Fruit fly (Drosophila melanogaster) whole organism, prepupa: Measurements from ENCODE around the gene Ahcy.
A peak's percentile ranks its signal among the peaks of the same experiment; 100 is the strongest.

Experiments used
- CG10631 ChIP-seq: fragments of 200-800 bp; sonication (Bioruptor generic); optimal IDR thresholded peaks from 2 replicates; lab custom pipeline; 2016; ENCODE audit warnings: missing biosample characterization, missing genetic modification characterization
- CG10669 ChIP-seq: fragments of 200-800 bp; sonication (Bioruptor generic); optimal IDR thresholded peaks from 3 replicates; lab custom pipeline; 2018; ENCODE audit warnings: missing biosample characterization, mild to moderate bottlenecking, missing genetic modification characterization, moderate library complexity
- CG11294 ChIP-seq: fragments of 200-800 bp; sonication (Bioruptor generic); IDR thresholded peaks from 2 replicates; pipeline ENCODE4 v1.3.6; 2022; ENCODE audit warnings: missing biosample characterization, missing genetic modification characterization
- CG15336 ChIP-seq: fragments of 200-800 bp; sonication (Bioruptor generic); IDR thresholded peaks from 2 replicates; pipeline ENCODE4 v1.3.6; 2022; ENCODE audit warnings: missing biosample characterization, missing genetic modification characterization
- CG1621 ChIP-seq: fragments of 200-800 bp; sonication (Bioruptor generic); optimal IDR thresholded peaks from 3 replicates; lab custom pipeline; 2018; ENCODE audit warnings: missing biosample characterization, mild to moderate bottlenecking, missing genetic modification characterization
- CG16779 ChIP-seq: fragments of 200-800 bp; sonication (Bioruptor generic); optimal IDR thresholded peaks from 3 replicates; lab custom pipeline; 2017; ENCODE audit warnings: missing biosample characterization, mild to moderate bottlenecking, missing genetic modification characterization
- CG3032 ChIP-seq: fragments of 200-800 bp; optimal IDR thresholded peaks from 2 replicates; lab custom pipeline; 2019; ENCODE audit warnings: missing biosample characterization, mild to moderate bottlenecking, missing genetic modification characterization, moderate library complexity
- CG31627 ChIP-seq: fragments of 200-800 bp; sonication (Bioruptor generic); optimal IDR thresholded peaks from 3 replicates; lab custom pipeline; 2016; ENCODE audit warnings: missing biosample characterization, missing genetic modification characterization
- CG32006 ChIP-seq: fragments of 200-800 bp; sonication (Bioruptor generic); optimal IDR thresholded peaks from 3 replicates; lab custom pipeline; 2017; ENCODE audit warnings: missing biosample characterization, mild to moderate bottlenecking, missing genetic modification characterization
- CG3919 ChIP-seq: fragments of 200-800 bp; sonication (Bioruptor generic); optimal IDR thresholded peaks from 3 replicates; lab custom pipeline; 2016; ENCODE audit warnings: missing biosample characterization, missing genetic modification characterization
- CG4318 ChIP-seq: fragments of 200-800 bp; sonication (Bioruptor generic); optimal IDR thresholded peaks from 3 replicates; lab custom pipeline; 2017; ENCODE audit warnings: missing biosample characterization, mild to moderate bottlenecking, missing genetic modification characterization
- CG6163 ChIP-seq: fragments of 200-800 bp; sonication (Bioruptor generic); IDR thresholded peaks from 3 replicates; pipeline ENCODE4 v1.3.6; 2022; ENCODE audit warnings: missing biosample characterization, missing genetic modification characterization
- CG6276 ChIP-seq: fragments of 200-800 bp; sonication (Bioruptor generic); optimal IDR thresholded peaks from 2 replicates; lab custom pipeline; 2017; ENCODE audit warnings: missing biosample characterization, mild to moderate bottlenecking, missing genetic modification characterization
- CG6792 ChIP-seq: fragments of 200-800 bp; sonication (Bioruptor generic); optimal IDR thresholded peaks from 3 replicates; lab custom pipeline; 2016; ENCODE audit warnings: missing biosample characterization, missing genetic modification characterization
- CG6808 ChIP-seq: fragments of 200-800 bp; sonication (Bioruptor generic); optimal IDR thresholded peaks from 3 replicates; lab custom pipeline; 2017; ENCODE audit warnings: missing biosample characterization, missing genetic modification characterization, mild to moderate bottlenecking, moderate library complexity, missing genetic modification reagents
- CG6854 ChIP-seq: fragments of 200-800 bp; sonication (Bioruptor generic); optimal IDR thresholded peaks from 2 replicates; lab custom pipeline; 2017; ENCODE audit warnings: missing biosample characterization, mild to moderate bottlenecking, missing genetic modification characterization
- CG8119 ChIP-seq: fragments of 200-800 bp; sonication (Bioruptor generic); IDR thresholded peaks from 3 replicates; pipeline ENCODE4 v1.3.6; 2022; ENCODE audit warnings: missing biosample characterization, missing genetic modification characterization
- CG8319 ChIP-seq: fragments of 200-800 bp; sonication (Bioruptor generic); optimal IDR thresholded peaks from 3 replicates; lab custom pipeline; 2016; ENCODE audit warnings: missing biosample characterization, missing genetic modification characterization
- CG8632 ChIP-seq: fragments of 200-800 bp; sonication (Bioruptor generic); optimal IDR thresholded peaks from 3 replicates; lab custom pipeline; 2016; ENCODE audit warnings: missing biosample characterization, missing genetic modification characterization
- CG9139 ChIP-seq: fragments of 200-800 bp; sonication (Bioruptor generic); optimal IDR thresholded peaks from 3 replicates; lab custom pipeline; 2017; ENCODE audit warnings: missing biosample characterization, mild to moderate bottlenecking, missing genetic modification characterization
- Eip75B ChIP-seq: fragments of 200-800 bp; sonication (Bioruptor generic); optimal IDR thresholded peaks from 3 replicates; lab custom pipeline; 2016; ENCODE audit warnings: missing biosample characterization, missing genetic modification characterization
- Eip78C ChIP-seq: fragments of 200-800 bp; sonication (Bioruptor generic); peaks from one replicate; lab custom pipeline; 2016; ENCODE audit warnings: missing biosample characterization, missing genetic modification characterization
- Eip93F ChIP-seq: fragments of 200-800 bp; sonication (Bioruptor generic); optimal IDR thresholded peaks from 2 replicates; lab custom pipeline; 2016; ENCODE audit warnings: missing biosample characterization, mild to moderate bottlenecking, missing genetic modification characterization
- Ets21C ChIP-seq: fragments of 200-800 bp; sonication (Bioruptor generic); optimal IDR thresholded peaks from 3 replicates; lab custom pipeline; 2016; ENCODE audit warnings: missing biosample characterization, missing genetic modification characterization
- Ets96B ChIP-seq: fragments of 200-800 bp; optimal IDR thresholded peaks from 2 replicates; lab custom pipeline; 2019; ENCODE audit warnings: missing biosample characterization, mild to moderate bottlenecking, missing genetic modification characterization, moderate library complexity
- Gug ChIP-seq: fragments of 200-800 bp; sonication (Bioruptor generic); IDR thresholded peaks from 2 replicates; pipeline ENCODE4 v1.3.6; 2022; ENCODE audit warnings: missing biosample characterization, missing genetic modification characterization
- Hr38 ChIP-seq: sonication (Bioruptor generic); optimal IDR thresholded peaks from 2 replicates; lab custom pipeline; 2016; ENCODE audit warnings: missing biosample characterization, missing genetic modification characterization
- Hr39 ChIP-seq: fragments of 200-800 bp; sonication (Bioruptor generic); optimal IDR thresholded peaks from 2 replicates; lab custom pipeline; 2016; ENCODE audit warnings: missing biosample characterization, missing genetic modification characterization
- Hr4 ChIP-seq: fragments of 200-800 bp; sonication (Bioruptor generic); optimal IDR thresholded peaks from 3 replicates; lab custom pipeline; 2016; ENCODE audit warnings: missing biosample characterization, missing genetic modification characterization
- Lpt ChIP-seq: fragments of 200-800 bp; sonication (Bioruptor generic); optimal IDR thresholded peaks from 3 replicates; lab custom pipeline; 2016; ENCODE audit warnings: missing biosample characterization, missing genetic modification characterization
- Met ChIP-seq: fragments of 200-800 bp; sonication (Bioruptor generic); optimal IDR thresholded peaks from 3 replicates; lab custom pipeline; 2016; ENCODE audit warnings: missing biosample characterization, missing genetic modification characterization
- OdsH ChIP-seq: fragments of 200-800 bp; sonication (Bioruptor generic); optimal IDR thresholded peaks from 3 replicates; lab custom pipeline; 2016; ENCODE audit warnings: missing biosample characterization, missing genetic modification characterization
- Sox102F ChIP-seq: fragments of 200-800 bp; sonication (Bioruptor generic); optimal IDR thresholded peaks from 2 replicates; lab custom pipeline; 2016; ENCODE audit warnings: missing biosample characterization, mild to moderate bottlenecking, missing genetic modification characterization
- Sox14 ChIP-seq: fragments of 200-800 bp; sonication (Bioruptor generic); optimal IDR thresholded peaks from 3 replicates; lab custom pipeline; 2016; ENCODE audit warnings: missing biosample characterization, missing genetic modification characterization
- Sox15 ChIP-seq: fragments of 200-800 bp; sonication (Bioruptor generic); optimal IDR thresholded peaks from 3 replicates; lab custom pipeline; 2016; ENCODE audit warnings: missing biosample characterization, missing genetic modification characterization
- achi ChIP-seq: fragments of 200-800 bp; sonication (Bioruptor generic); optimal IDR thresholded peaks from 3 replicates; lab custom pipeline; 2016; ENCODE audit warnings: missing biosample characterization, missing genetic modification characterization
- cyc ChIP-seq: fragments of 200-800 bp; sonication (Bioruptor generic); optimal IDR thresholded peaks from 3 replicates; lab custom pipeline; 2016; ENCODE audit warnings: missing biosample characterization, missing genetic modification characterization
- dac ChIP-seq: fragments of 200-800 bp; sonication (Bioruptor generic); optimal IDR thresholded peaks from 2 replicates; lab custom pipeline; 2017; ENCODE audit warnings: missing biosample characterization, mild to moderate bottlenecking, missing genetic modification characterization
- dsx ChIP-seq: fragments of 200-800 bp; optimal IDR thresholded peaks from 3 replicates; lab custom pipeline; 2019; ENCODE audit warnings: missing biosample characterization, mild to moderate bottlenecking, missing genetic modification characterization, moderate library complexity; ENCODE audit not compliant: poor library complexity, severe bottlenecking
- eg ChIP-seq: fragments of 200-800 bp; sonication (Bioruptor generic); IDR thresholded peaks from 3 replicates; pipeline ENCODE4 v1.3.6; 2022; ENCODE audit warnings: missing biosample characterization, missing genetic modification characterization
- fd59A ChIP-seq: fragments of 200-800 bp; sonication (Bioruptor generic); optimal IDR thresholded peaks from 2 replicates; lab custom pipeline; 2017; ENCODE audit warnings: missing biosample characterization, mild to moderate bottlenecking, missing genetic modification characterization, missing genetic modification reagents
- fkh ChIP-seq: fragments of 200-800 bp; sonication (Bioruptor generic); optimal IDR thresholded peaks from 3 replicates; lab custom pipeline; 2017; ENCODE audit warnings: missing biosample characterization, mild to moderate bottlenecking, missing genetic modification characterization, moderate library complexity
- net ChIP-seq: fragments of 200-800 bp; sonication (Bioruptor generic); optimal IDR thresholded peaks from 3 replicates; lab custom pipeline; 2016; ENCODE audit warnings: missing biosample characterization, missing genetic modification characterization
- pdm3 ChIP-seq: fragments of 200-800 bp; sonication (Bioruptor generic); optimal IDR thresholded peaks from 3 replicates; lab custom pipeline; 2016; ENCODE audit warnings: missing biosample characterization, missing genetic modification characterization
- salr ChIP-seq, 2 experiments: fragments of 200-800 bp; sonication (Bioruptor generic); optimal IDR thresholded peaks; 3 replicates each; lab custom pipeline; 2016 to 2018; ENCODE audit warnings: missing biosample characterization in 2 of 2, missing genetic modification characterization in 2 of 2, mild to moderate bottlenecking in 1 of 2
- spab ChIP-seq: fragments of 200-800 bp; sonication (Bioruptor generic); optimal IDR thresholded peaks from 2 replicates; lab custom pipeline; 2017; ENCODE audit warnings: missing biosample characterization, mild to moderate bottlenecking, missing genetic modification characterization, missing genetic modification reagents
- svp ChIP-seq: fragments of 200-800 bp; sonication (Bioruptor generic); peaks from one replicate; lab custom pipeline; 2016; ENCODE audit warnings: missing biosample characterization, missing genetic modification characterization

The Ahcy gene

dm6 chrX:15448809-15449208, 1.3 kb upstream of the Ahcy start:
- TF ChIP-seq svp (GFP tag; lab: Kevin White, UChicago) (peak; percentile 50), CG4318 (GFP tag; lab: Kevin White, UChicago) (peak; percentile 1), Sox102F (GFP tag; lab: Kevin White, UChicago) (no peak), CG15336 (peak; percentile 17; the same call in 1 of the 2 replicates), Hr4 (GFP tag; lab: Kevin White, UChicago) (peak; percentile 19), Gug (GFP tag; lab: Robert Waterston, UW) (0 out of 2 replicates have a peak, but pooled peaks have one; percentile 30), cyc (GFP tag; lab: Kevin White, UChicago) (peak; percentile 2), OdsH (GFP tag; lab: Kevin White, UChicago) (peak; percentile 36), CG6854 (GFP tag; lab: Kevin White, UChicago) (no peak), CG6163 (GFP tag; lab: Robert Waterston, UW) (peak; percentile 34; the same call in 1 of the 3 replicates), Eip93F (no peak), eg (GFP tag; lab: Robert Waterston, UW) (peak; percentile 32; the same call in 1 of the 3 replicates), Eip78C (GFP tag; lab: Kevin White, UChicago) (peak; percentile 30), CG32006 (peak; percentile 30), CG9139 (GFP tag; lab: Kevin White, UChicago) (no peak), Sox15 (peak; percentile 3), Hr39 (GFP tag; lab: Kevin White, UChicago) (peak; percentile 12)

- TF ChIP-seq CG31627 (GFP tag; lab: Kevin White, UChicago) (no peak), dsx (GFP tag; lab: Kevin White, UChicago) (peak; percentile 54)
- TF ChIP-seq, all 60 proteins: peak for 1
These were observed 225 bp downstream of the Ahcy start for dm6 chrX:15450327-15450644.

dm6 chrX:15453121-15453520, 3.1 kb downstream of the Ahcy start, which contains the start of gene CG11655:
TSS of gene CG11655 (plus strand) at chrX:15453471.
- TF ChIP-seq dac (GFP tag; lab: Kevin White, UChicago) (no peak), CG3032 (peak; percentile 31), Met (no peak), CG3919 (no peak), CG1621 (peak; percentile 60), pdm3 (GFP tag; lab: Kevin White, UChicago) (peak; percentile 50), salr (GFP tag; optimal IDR thresholded peaks at IDR 0.05; lab: Kevin White, UChicago) (no peak), dsx (GFP tag; lab: Kevin White, UChicago) (peak; percentile 63), CG11294 (GFP tag; lab: Robert Waterston, UW) (no peak), fkh (GFP tag; lab: Kevin White, UChicago) (no peak), CG32006 (peak; percentile 55), Sox14 (GFP tag; lab: Kevin White, UChicago) (peak; percentile 50), Ets96B (peak; percentile 31), CG16779 (no peak), CG10669 (no peak), CG8319 (GFP tag; lab: Kevin White, UChicago) (peak; percentile 37), CG8632 (GFP tag; lab: Kevin White, UChicago) (no peak), CG6792 (GFP tag; lab: Kevin White, UChicago) (peak; percentile 38), CG15336 (peak; percentile 42), Sox15 (peak; percentile 34), Ets21C (no peak), svp (GFP tag; lab: Kevin White, UChicago) (no peak), Eip75B (GFP tag; lab: Kevin White, UChicago) (peak; percentile 47), Lpt (GFP tag; lab: Kevin White, UChicago) (peak; percentile 12), Eip78C (GFP tag; lab: Kevin White, UChicago) (peak; percentile 79), fd59A (GFP tag; lab: Kevin White, UChicago) (peak; percentile 34), CG4318 (GFP tag; lab: Kevin White, UChicago) (no peak), CG8119 (GFP tag; lab: Robert Waterston, UW) (0 out of 3 replicates have a peak, but pooled peaks have one; percentile 20), achi (GFP tag; lab: Kevin White, UChicago) (no peak), Eip93F (no peak), Hr38 (GFP tag; lab: Kevin White, UChicago) (no peak), net (peak; percentile 52), CG6276 (no peak), spab (no peak), Sox102F (GFP tag; lab: Kevin White, UChicago) (no peak), Hr39 (GFP tag; lab: Kevin White, UChicago) (peak; percentile 49), CG6163 (GFP tag; lab: Robert Waterston, UW) (peak; percentile 21; the same call in 1 of the 3 replicates), CG10631 (no peak), CG6808 (GFP tag; lab: Kevin White, UChicago) (no peak)
